Worm (Caenorhabditis elegans): ENCODE results near the gene nhr-145.

Gene nhr-145

DNA sequence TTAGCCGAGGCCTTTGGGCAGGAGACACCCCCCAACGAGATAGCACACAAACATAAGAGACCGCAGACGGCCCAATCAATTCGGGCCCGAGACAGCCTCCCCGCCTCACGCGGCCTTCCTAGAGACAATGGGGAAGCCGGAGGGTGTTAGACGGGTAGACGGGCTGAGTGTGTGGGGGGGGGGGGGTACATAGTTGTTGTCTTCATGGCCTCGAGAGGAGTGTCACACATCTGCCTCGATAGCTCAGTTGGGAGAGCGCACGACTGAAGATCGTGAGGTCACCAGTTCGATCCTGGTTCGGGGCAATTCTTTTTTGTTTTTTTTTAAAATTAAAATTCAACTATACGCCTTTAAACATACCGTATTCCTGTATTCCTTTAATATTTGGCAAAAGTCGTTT lies 38.3 kb downstream of the nhr-145 start (continued):
- TF ChIP-seq aha-1 (tag): no peak
- TF ChIP-seq gei-8 (GFP tag; optimal IDR thresholded peaks at IDR 0.05): no peak
- TF ChIP-seq lin-13 (GFP tag; optimal IDR thresholded peaks at IDR 0.05): peak; percentile 50
- peak; percentile 81 for TF ChIP-seq madf-9 (GFP tag; conservative IDR thresholded peaks at IDR 0.05)
- no peak for TF ChIP-seq lir-3 (tag; optimal IDR thresholded peaks at IDR 0.05)
- TF ChIP-seq cey-2 (tag; optimal IDR thresholded peaks at IDR 0.05; ENCODE audit: borderline replicate concordance, insufficient read depth): no peak
- no peak for TF ChIP-seq nhr-76 (tag; optimal IDR thresholded peaks at IDR 0.05)
- TF ChIP-seq ceh-20 (GFP tag; IDR thresholded peaks at IDR 0.05): peak; percentile 58
- TF ChIP-seq Y105C5A.15 (GFP tag; IDR thresholded peaks at IDR 0.05): peak; percentile 78
- no peak for TF ChIP-seq nhr-102 (tag; optimal IDR thresholded peaks at IDR 0.05)
- no peak for TF ChIP-seq spr-3 (GFP tag; optimal IDR thresholded peaks at IDR 0.05)
- peak; percentile 27 for TF ChIP-seq nhr-28 (tag; optimal IDR thresholded peaks at IDR 0.05)
- TF ChIP-seq ceh-82 (tag; optimal IDR thresholded peaks at IDR 0.05): no peak
- TF ChIP-seq duxl-1 (tag; optimal IDR thresholded peaks at IDR 0.05; ENCODE audit: poor library complexity): no peak
- peak; percentile 70 for TF ChIP-seq Y5F2A.4 (GFP tag; optimal IDR thresholded peaks at IDR 0.05)
- TF ChIP-seq nhr-48 (tag; optimal IDR thresholded peaks at IDR 0.05): peak; percentile 51
- no peak for TF ChIP-seq nhr-6 (tag; optimal IDR thresholded peaks at IDR 0.05)
- TF ChIP-seq daf-8 (GFP tag; IDR thresholded peaks at IDR 0.05): no peak
- TF ChIP-seq D1046.2 (GFP tag; IDR thresholded peaks at IDR 0.05): 0 out of 2 replicates have a peak, but pooled peaks have one; percentile 64
- peak; percentile 13 for TF ChIP-seq nhr-25 (tag; optimal IDR thresholded peaks at IDR 0.05; ENCODE audit: borderline replicate concordance, insufficient read depth)
- peak; percentile 64 for TF ChIP-seq mes-2 (tag; optimal IDR thresholded peaks at IDR 0.05; ENCODE audit: poor library complexity, severe bottlenecking)
- TF ChIP-seq ama-1 (optimal IDR thresholded peaks at IDR 0.05): no peak
- peak in 1 of 2 experiments; percentile 65 for TF ChIP-seq lsy-2 (tag; optimal IDR thresholded peaks at IDR 0.05)
- TF ChIP-seq dve-1 (tag; optimal IDR thresholded peaks at IDR 0.05; ENCODE audit: insufficient read depth): peak; percentile 53
- TF ChIP-seq mxl-3 (GFP tag; optimal IDR thresholded peaks at IDR 0.05): no peak
- TF ChIP-seq lin-15B (tag; optimal IDR thresholded peaks at IDR 0.05): no peak
- no peak for TF ChIP-seq zag-1 (tag; optimal IDR thresholded peaks at IDR 0.05)
- TF ChIP-seq pqm-1 (tag; optimal IDR thresholded peaks at IDR 0.05): no peak
- no peak for TF ChIP-seq daf-19 (GFP tag; conservative IDR thresholded peaks at IDR 0.05)
- TF ChIP-seq unc-130 (GFP tag; optimal IDR thresholded peaks at IDR 0.05): no peak
- TF ChIP-seq lin-38 (GFP tag; IDR thresholded peaks at IDR 0.05): peak; percentile 82
- no peak for TF ChIP-seq ztf-7 (tag; optimal IDR thresholded peaks at IDR 0.05)
- no peak for TF ChIP-seq T26A8.4 (GFP tag; IDR thresholded peaks at IDR 0.05)
- TF ChIP-seq ceh-32 (tag; optimal IDR thresholded peaks at IDR 0.05; ENCODE audit: poor library complexity): no peak
- TF ChIP-seq tag-97 (GFP tag; IDR thresholded peaks at IDR 0.05): no peak
- TF ChIP-seq mdl-1 (tag; optimal IDR thresholded peaks at IDR 0.05): peak in 1 of 2 experiments; percentile 15
- no peak for TF ChIP-seq fos-1 (tag; optimal IDR thresholded peaks at IDR 0.05)
- no peak for TF ChIP-seq hlh-11 (tag; optimal IDR thresholded peaks at IDR 0.05)
- peak; percentile 69 for TF ChIP-seq snpc-1.2 (GFP tag; IDR thresholded peaks at IDR 0.05)
- TF ChIP-seq unc-62 (GFP tag; optimal IDR thresholded peaks at IDR 0.05 in 1 of 2): no peak
- TF ChIP-seq unc-62 (tag; optimal IDR thresholded peaks at IDR 0.05): no peak

DNA sequence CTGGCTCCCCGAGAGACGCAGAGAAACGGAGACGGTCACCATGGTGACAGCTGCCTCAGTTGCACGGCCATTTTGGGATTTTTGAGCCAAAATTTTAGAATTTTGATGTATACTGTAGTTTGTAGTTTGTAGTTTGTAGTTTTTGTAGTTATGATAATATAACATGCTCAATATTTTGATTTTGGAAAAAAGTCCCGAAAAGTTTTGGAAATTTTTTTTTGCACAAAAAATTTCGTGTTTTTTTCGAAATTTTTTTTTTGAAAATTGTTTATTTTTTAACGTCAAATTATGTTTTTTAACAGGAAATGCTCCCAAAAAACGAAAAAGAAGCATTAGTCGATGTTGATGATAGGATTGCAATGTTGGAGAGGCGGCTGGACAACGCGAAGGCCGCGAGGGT lies 39.7 kb downstream of the nhr-145 start, which contains the start of gene dyf-17:
Gene dyf-17, plus strand, starts transcription at position 301 of the 400 bp plus-strand sequence.
- TF ChIP-seq spr-1 (tag; optimal IDR thresholded peaks at IDR 0.05): no peak
- TF ChIP-seq nhr-111 (GFP tag; optimal IDR thresholded peaks at IDR 0.05): no peak
- peak; percentile 40 for TF ChIP-seq aha-1 (tag)
- TF ChIP-seq gei-8 (GFP tag; optimal IDR thresholded peaks at IDR 0.05): no peak
- TF ChIP-seq ces-1 (GFP tag; optimal IDR thresholded peaks at IDR 0.05): no peak

All from whole organism, L4 larva.